Fruit fly (Drosophila melanogaster) whole organism, embryonic: ENCODE data around the gene Fie.
A peak's percentile ranks its signal among the peaks of the same experiment; 100 is the strongest.

Experiments
- Antp ChIP-seq: fragments of 200-800 bp; sonication (Bioruptor generic); optimal IDR thresholded peaks from 3 replicates; lab custom pipeline; 2016; ENCODE audit warnings: missing biosample characterization, missing genetic modification characterization
- Atf-2 ChIP-seq: fragments of 200-800 bp; sonication (Bioruptor generic); optimal IDR thresholded peaks from 2 replicates; lab custom pipeline; 2016; ENCODE audit warnings: missing biosample characterization, missing genetic modification characterization
- Bdp1 ChIP-seq: fragments of 200-800 bp; sonication (Bioruptor generic); optimal IDR thresholded peaks from 3 replicates; lab custom pipeline; 2016; ENCODE audit warnings: missing biosample characterization, missing genetic modification characterization
- CG11398 ChIP-seq: fragments of 200-800 bp; sonication (Bioruptor generic); optimal IDR thresholded peaks from 2 replicates; lab custom pipeline; 2016; ENCODE audit warnings: missing biosample characterization, missing genetic modification characterization
- CG12236 ChIP-seq: fragments of 200-800 bp; sonication (Bioruptor generic); optimal IDR thresholded peaks from 2 replicates; lab custom pipeline; 2016; ENCODE audit warnings: missing biosample characterization, missing genetic modification characterization
- CG12391 ChIP-seq: fragments of 200-800 bp; sonication (Bioruptor generic); optimal IDR thresholded peaks from 3 replicates; lab custom pipeline; 2018; ENCODE audit warnings: missing biosample characterization, mild to moderate bottlenecking, missing genetic modification characterization, moderate library complexity
- CG13296 ChIP-seq: fragments of 200-800 bp; sonication (Bioruptor generic); optimal IDR thresholded peaks from 3 replicates; lab custom pipeline; 2018; ENCODE audit warnings: missing biosample characterization, mild to moderate bottlenecking, missing genetic modification characterization
- CG14965 ChIP-seq: fragments of 200-800 bp; sonication (Bioruptor generic); optimal IDR thresholded peaks from 2 replicates; lab custom pipeline; 2016; ENCODE audit warnings: missing biosample characterization, missing genetic modification characterization, borderline replicate concordance
- CG1603 ChIP-seq: fragments of 200-800 bp; sonication (Bioruptor generic); optimal IDR thresholded peaks from 2 replicates; lab custom pipeline; 2019; ENCODE audit warnings: missing biosample characterization, mild to moderate bottlenecking, missing genetic modification characterization, moderate library complexity
- CG16815 ChIP-seq: fragments of 200-800 bp; sonication (Bioruptor generic); optimal IDR thresholded peaks from 3 replicates; lab custom pipeline; 2017; ENCODE audit warnings: missing biosample characterization, mild to moderate bottlenecking, missing genetic modification characterization
- CG17829 ChIP-seq: fragments of 200-800 bp; optimal IDR thresholded peaks from 2 replicates; lab custom pipeline; 2019; ENCODE audit warnings: missing biosample characterization, mild to moderate bottlenecking, missing genetic modification characterization, moderate library complexity
- CG2116 ChIP-seq: fragments of 200-800 bp; sonication (Bioruptor generic); optimal IDR thresholded peaks from 3 replicates; lab custom pipeline; 2018; ENCODE audit warnings: missing biosample characterization, mild to moderate bottlenecking, missing genetic modification characterization
- CG2712 ChIP-seq: fragments of 200-800 bp; optimal IDR thresholded peaks from 3 replicates; lab custom pipeline; 2019; ENCODE audit warnings: missing biosample characterization, mild to moderate bottlenecking, missing genetic modification characterization, moderate library complexity
- CG4424 ChIP-seq: fragments of 200-800 bp; sonication (Bioruptor generic); optimal IDR thresholded peaks from 3 replicates; lab custom pipeline; 2016; ENCODE audit warnings: missing biosample characterization, missing genetic modification characterization
- CG6689 ChIP-seq: fragments of 200-800 bp; sonication (Bioruptor generic); IDR thresholded peaks from 2 replicates; pipeline ENCODE4 v1.3.6; 2022; ENCODE audit warnings: missing biosample characterization, missing genetic modification characterization
- CG7271 ChIP-seq: fragments of 200-800 bp; sonication (Bioruptor generic); optimal IDR thresholded peaks from 2 replicates; lab custom pipeline; 2018; ENCODE audit warnings: missing biosample characterization, mild to moderate bottlenecking, missing genetic modification characterization, moderate library complexity
- CG7372 ChIP-seq: fragments of 200-800 bp; sonication (Bioruptor generic); IDR thresholded peaks from 2 replicates; pipeline ENCODE4 v1.3.6; 2022; ENCODE audit warnings: missing biosample characterization, missing genetic modification characterization
- CG7786 ChIP-seq: fragments of 200-800 bp; sonication (Bioruptor generic); optimal IDR thresholded peaks from 2 replicates; lab custom pipeline; 2016; ENCODE audit warnings: missing biosample characterization, missing genetic modification characterization
- CG7839 ChIP-seq: fragments of 200-800 bp; sonication (Bioruptor generic); optimal IDR thresholded peaks from 3 replicates; lab custom pipeline; 2018; ENCODE audit warnings: missing biosample characterization, mild to moderate bottlenecking, missing genetic modification characterization, moderate library complexity
- CG8924 ChIP-seq: fragments of 200-800 bp; optimal IDR thresholded peaks from 3 replicates; lab custom pipeline; 2019; ENCODE audit warnings: missing biosample characterization, mild to moderate bottlenecking, missing genetic modification characterization, moderate library complexity
- CoRest ChIP-seq: fragments of 200-800 bp; sonication (Bioruptor generic); optimal IDR thresholded peaks from 3 replicates; lab custom pipeline; 2018; ENCODE audit warnings: missing biosample characterization, mild to moderate bottlenecking, missing genetic modification characterization, moderate library complexity
- Doc3 ChIP-seq: fragments of 200-800 bp; sonication (Bioruptor generic); IDR thresholded peaks from 3 replicates; pipeline ENCODE4 v1.3.6; 2022; ENCODE audit warnings: missing biosample characterization, missing genetic modification characterization; ENCODE audit not compliant: partially characterized antibody
- Lhr ChIP-seq: fragments of 200-800 bp; sonication (Bioruptor generic); optimal IDR thresholded peaks from 3 replicates; lab custom pipeline; 2017; ENCODE audit warnings: mild to moderate bottlenecking, missing biosample characterization, missing genetic modification reagents, missing genetic modification characterization
- MESR4 ChIP-seq: fragments of 200-800 bp; sonication (Bioruptor generic); optimal IDR thresholded peaks from 2 replicates; lab custom pipeline; 2018; ENCODE audit warnings: missing biosample characterization, mild to moderate bottlenecking, missing genetic modification characterization, moderate library complexity
- Mes4 ChIP-seq: fragments of 200-800 bp; sonication (Bioruptor generic); optimal IDR thresholded peaks from 2 replicates; lab custom pipeline; 2016; ENCODE audit warnings: missing biosample characterization, missing genetic modification characterization
- NFAT ChIP-seq: fragments of 200-800 bp; sonication (Bioruptor generic); IDR thresholded peaks from 2 replicates; pipeline ENCODE4 v1.3.6; 2022; ENCODE audit warnings: missing biosample characterization, missing genetic modification characterization
- Nf-YB ChIP-seq: fragments of 200-800 bp; sonication (Bioruptor generic); optimal IDR thresholded peaks from 3 replicates; lab custom pipeline; 2019; ENCODE audit warnings: missing biosample characterization, mild to moderate bottlenecking, missing genetic modification characterization, moderate library complexity
- Optix ChIP-seq: fragments of 200-800 bp; sonication (Bioruptor generic); IDR thresholded peaks from 3 replicates; pipeline ENCODE4 v1.3.6; 2022; ENCODE audit warnings: missing biosample characterization, missing genetic modification characterization
- Poxn ChIP-seq: fragments of 200-800 bp; sonication (Bioruptor generic); IDR thresholded peaks from 2 replicates; pipeline ENCODE4 v1.3.6; 2022; ENCODE audit warnings: missing biosample characterization, missing genetic modification characterization
- Ptx1 ChIP-seq: fragments of 200-800 bp; sonication (Bioruptor generic); IDR thresholded peaks from 2 replicates; pipeline ENCODE4 v1.3.6; 2022; ENCODE audit warnings: missing biosample characterization, missing genetic modification characterization
- Ravus ChIP-seq: fragments of 200-800 bp; sonication (Bioruptor generic); IDR thresholded peaks from 2 replicates; pipeline ENCODE4 v1.3.6; 2022; ENCODE audit warnings: missing biosample characterization, missing genetic modification characterization
- Sox100B ChIP-seq: fragments of 200-800 bp; sonication (Bioruptor generic); optimal IDR thresholded peaks from 3 replicates; lab custom pipeline; 2018; ENCODE audit warnings: missing biosample characterization, mild to moderate bottlenecking, missing genetic modification characterization
- Sox102F ChIP-seq: fragments of 200-800 bp; sonication (Bioruptor generic); optimal IDR thresholded peaks from 2 replicates; lab custom pipeline; 2018; ENCODE audit warnings: missing biosample characterization, mild to moderate bottlenecking, missing genetic modification characterization, moderate library complexity
- ap ChIP-seq: fragments of 200-800 bp; sonication (Bioruptor generic); IDR thresholded peaks from 2 replicates; pipeline ENCODE4 v1.3.6; 2022; ENCODE audit warnings: missing biosample characterization, missing genetic modification characterization
- br ChIP-seq: fragments of >200 bp; optimal IDR thresholded peaks from 2 replicates; lab custom pipeline; 2017
- btn ChIP-seq: fragments of 200-800 bp; sonication (Bioruptor generic); optimal IDR thresholded peaks from 2 replicates; lab custom pipeline; 2016; ENCODE audit warnings: missing biosample characterization, missing genetic modification characterization
- chm ChIP-seq: fragments of 200-800 bp; sonication (Bioruptor generic); IDR thresholded peaks from 2 replicates; pipeline ENCODE4 v1.3.6; 2022; ENCODE audit warnings: missing biosample characterization, missing genetic modification characterization
- corto ChIP-seq: fragments of 200-800 bp; sonication (Bioruptor generic); optimal IDR thresholded peaks from 2 replicates; lab custom pipeline; 2016; ENCODE audit warnings: missing biosample characterization, mild to moderate bottlenecking, missing genetic modification characterization, moderate library complexity
- dm ChIP-seq: fragments of 200-800 bp; sonication (Bioruptor generic); optimal IDR thresholded peaks from 3 replicates; lab custom pipeline; 2016; ENCODE audit warnings: missing biosample characterization, missing genetic modification characterization
- esg ChIP-seq: fragments of 200-800 bp; sonication (Bioruptor generic); conservative IDR thresholded peaks from 2 replicates; pipeline ENCODE4 v1.3.6; 2022; ENCODE audit warnings: missing biosample characterization, missing genetic modification characterization
- hb ChIP-seq: fragments of 200-800 bp; sonication (Bioruptor generic); IDR thresholded peaks from 3 replicates; pipeline ENCODE4 v1.3.6; 2022; ENCODE audit warnings: missing biosample characterization, missing genetic modification characterization; ENCODE audit not compliant: partially characterized antibody
- klu ChIP-seq: fragments of 200-800 bp; sonication (Bioruptor generic); IDR thresholded peaks from 2 replicates; pipeline ENCODE4 v1.3.6; 2022; ENCODE audit warnings: missing biosample characterization, missing genetic modification characterization
- nau ChIP-seq: fragments of 200-800 bp; sonication (Bioruptor generic); optimal IDR thresholded peaks from 3 replicates; lab custom pipeline; 2017; ENCODE audit warnings: missing biosample characterization, mild to moderate bottlenecking, missing genetic modification characterization, missing genetic modification reagents
- nom ChIP-seq: fragments of 200-800 bp; sonication (Bioruptor generic); optimal IDR thresholded peaks from 2 replicates; lab custom pipeline; 2017; ENCODE audit warnings: missing biosample characterization, missing genetic modification characterization, mild to moderate bottlenecking, moderate library complexity, missing genetic modification reagents
- phol ChIP-seq: fragments of 200-800 bp; sonication (Bioruptor generic); optimal IDR thresholded peaks from 3 replicates; lab custom pipeline; 2018; ENCODE audit warnings: missing biosample characterization, mild to moderate bottlenecking, missing genetic modification characterization, moderate library complexity
- sd ChIP-seq: fragments of 200-800 bp; sonication (Bioruptor generic); optimal IDR thresholded peaks from 3 replicates; lab custom pipeline; 2018; ENCODE audit warnings: missing biosample characterization, mild to moderate bottlenecking, missing genetic modification characterization, moderate library complexity
- shn ChIP-seq: fragments of 200-800 bp; sonication (Bioruptor generic); optimal IDR thresholded peaks from 3 replicates; lab custom pipeline; 2016; ENCODE audit warnings: missing biosample characterization, missing genetic modification characterization
- sisA ChIP-seq: fragments of 200-800 bp; sonication (Bioruptor generic); IDR thresholded peaks from 2 replicates; pipeline ENCODE4 v1.3.6; 2022; ENCODE audit warnings: missing biosample characterization, missing genetic modification characterization
- trh ChIP-seq: fragments of 200-800 bp; sonication (Bioruptor generic); optimal IDR thresholded peaks from 2 replicates; lab custom pipeline; 2016; ENCODE audit warnings: missing biosample characterization, missing genetic modification characterization
- vnd ChIP-seq: fragments of 200-800 bp; sonication (Bioruptor generic); IDR thresholded peaks from 3 replicates; pipeline ENCODE4 v1.3.6; 2022; ENCODE audit warnings: missing biosample characterization, missing genetic modification characterization; ENCODE audit not compliant: partially characterized antibody
- zfh1 ChIP-seq: fragments of 200-800 bp; sonication (Bioruptor generic); IDR thresholded peaks from 3 replicates; pipeline ENCODE4 v1.3.6; 2022; ENCODE audit warnings: missing biosample characterization, missing genetic modification characterization

Fie gene

DNA sequence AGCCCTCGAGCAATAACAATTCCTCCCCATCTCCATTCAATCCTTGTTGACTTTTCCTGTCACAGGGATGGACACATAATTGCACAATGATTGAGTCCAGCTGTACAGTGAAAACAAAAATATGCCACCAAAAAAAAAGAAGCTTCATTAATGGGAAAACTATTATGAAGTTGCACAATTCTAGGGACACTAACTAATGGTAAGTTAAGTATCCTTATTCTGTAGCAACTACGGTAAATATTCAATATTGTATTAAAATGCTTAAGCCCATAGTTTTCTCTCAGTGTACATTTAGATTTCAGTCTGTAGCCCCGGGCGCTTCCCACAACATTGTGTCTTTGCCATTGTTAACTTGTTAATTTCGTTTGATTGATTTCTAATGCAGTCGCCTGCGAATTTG lies 17.4 kb upstream of the Fie start (continued):
- TF ChIP-seq CG7786 (peak; percentile 17), CG2712 (tag; lab: Kevin White, UChicago) (peak; percentile 69), CG11398 (GFP tag; lab: Kevin White, UChicago) (no peak), Ptx1 (GFP tag; lab: Robert Waterston, UW) (peak; percentile 29; the same call in 1 of the 2 replicates), Atf-2 (GFP tag; lab: Kevin White, UChicago) (peak; percentile 43), phol (tag; lab: Kevin White, UChicago) (peak; percentile 45), chm (GFP tag; lab: Robert Waterston, UW) (no peak), CG6689 (GFP tag; lab: Robert Waterston, UW) (0 out of 2 replicates have a peak, but pooled peaks have one; percentile 12), Ravus (GFP tag; lab: Robert Waterston, UW) (no peak), hb (GFP tag; lab: Robert Waterston, UW) (no peak), CG7372 (GFP tag; lab: Robert Waterston, UW) (0 out of 2 replicates have a peak, but pooled peaks have one; percentile 17), Sox102F (GFP tag; lab: Kevin White, UChicago) (peak; percentile 53), klu (GFP tag; lab: Robert Waterston, UW) (no peak), MESR4 (no peak), CG7271 (tag; lab: Kevin White, UChicago) (no peak), CG14965 (GFP tag; lab: Kevin White, UChicago) (peak; percentile 7), CG13296 (GFP tag; lab: Kevin White, UChicago) (no peak), CG12236 (GFP tag; lab: Kevin White, UChicago) (peak; percentile 16), Antp (GFP tag; lab: Kevin White, UChicago) (peak; percentile 38), ap (GFP tag; lab: Robert Waterston, UW) (no peak), NFAT (GFP tag; lab: Robert Waterston, UW) (no peak), sd (tag; lab: Kevin White, UChicago) (no peak), Optix (no peak), CG7839 (tag; lab: Kevin White, UChicago) (peak; percentile 54), CG1603 (tag; lab: Kevin White, UChicago) (peak; percentile 47), br (lab: Kevin White, UChicago) (no peak), Mes4 (GFP tag; lab: Kevin White, UChicago) (peak; percentile 53), Sox100B (GFP tag; lab: Kevin White, UChicago) (peak; percentile 21), Poxn (GFP tag; lab: Robert Waterston, UW) (no peak), CG16815 (peak; percentile 33), CG2116 (GFP tag; lab: Kevin White, UChicago) (peak; percentile 5), nau (GFP tag; lab: Kevin White, UChicago) (no peak), vnd (GFP tag; lab: Robert Waterston, UW) (no peak), Bdp1 (GFP tag; lab: Kevin White, UChicago) (peak; percentile 6), Doc3 (GFP tag; lab: Robert Waterston, UW) (no peak), zfh1 (GFP tag; lab: Robert Waterston, UW) (peak; percentile 8; the same call in 1 of the 3 replicates), CG12391 (tag; lab: Kevin White, UChicago) (peak; percentile 50), CG8924 (peak; percentile 40), corto (GFP tag; lab: Kevin White, UChicago) (no peak), dm (GFP tag; lab: Kevin White, UChicago) (no peak), btn (GFP tag; lab: Kevin White, UChicago) (no peak), Nf-YB (GFP tag; lab: Kevin White, UChicago) (peak; percentile 30), esg (GFP tag; lab: Robert Waterston, UW) (0 out of 2 replicates have a peak, but pooled peaks have one; percentile 18), CoRest (peak; percentile 35), sisA (GFP tag; lab: Robert Waterston, UW) (0 out of 2 replicates have a peak, but pooled peaks have one; percentile 34), Lhr (GFP tag; lab: Kevin White, UChicago) (peak; percentile 3), nom (no peak), shn (GFP tag; lab: Kevin White, UChicago) (peak; percentile 5), CG17829 (tag; lab: Kevin White, UChicago) (peak; percentile 69), trh (no peak), CG4424 (GFP tag; lab: Kevin White, UChicago) (peak; percentile 29)
